Worm (Caenorhabditis elegans) whole organism, young adult: Measurements from ENCODE around the gene mdt-27.
A peak's percentile ranks its signal among the peaks of the same experiment; 100 is the strongest.

Source experiments
- B0019.2 ChIP-seq: fragments of 200-800 bp; sonication (Bioruptor generic); conservative IDR thresholded peaks from 2 replicates; pipeline ENCODE4 v1.3.6; 2022; ENCODE audit warnings: missing genetic modification reagents, missing genetic modification characterization, missing compliant biosample characterization
- B0336.3 ChIP-seq: fragments of 200-800 bp; sonication (Bioruptor generic); IDR thresholded peaks from 2 replicates; pipeline ENCODE4 v1.3.6; 2022; ENCODE audit warnings: missing genetic modification characterization, missing compliant biosample characterization
- F33H1.4 ChIP-seq: fragments of 200-800 bp; sonication (Bioruptor generic); IDR thresholded peaks from 2 replicates; pipeline ENCODE4 v1.3.6; 2022; ENCODE audit warnings: missing genetic modification reagents, missing genetic modification characterization, missing compliant biosample characterization
- F37B4.10 ChIP-seq: fragments of 200-800 bp; sonication (Bioruptor generic); IDR thresholded peaks from 2 replicates; pipeline ENCODE4 v1.3.6; 2022; ENCODE audit warnings: missing genetic modification characterization, missing compliant biosample characterization
- F39B2.1 ChIP-seq: fragments of 200-800 bp; sonication (Bioruptor generic); IDR thresholded peaks from 2 replicates; pipeline ENCODE4 v1.3.6; 2022; ENCODE audit warnings: missing genetic modification reagents, missing genetic modification characterization, missing compliant biosample characterization
- F57C9.4 ChIP-seq: sonication (generic microtip); optimal IDR thresholded peaks from 2 replicates; lab custom pipeline; 2017; ENCODE audit warnings: mild to moderate bottlenecking, missing genetic modification characterization, missing compliant biosample characterization
- K12H6.12 ChIP-seq: fragments of 200-800 bp; sonication (Bioruptor generic); optimal IDR thresholded peaks from 2 replicates; lab custom pipeline; 2018; ENCODE audit warnings: mild to moderate bottlenecking, missing genetic modification characterization, missing compliant biosample characterization
- T07F8.4 ChIP-seq: sonication (generic microtip); optimal IDR thresholded peaks from 2 replicates; lab custom pipeline; 2016; ENCODE audit warnings: mild to moderate bottlenecking, missing genetic modification characterization, moderate library complexity, missing compliant biosample characterization
- T26A5.8 ChIP-seq: sonication (generic microtip); optimal IDR thresholded peaks from 2 replicates; lab custom pipeline; 2016; ENCODE audit warnings: missing genetic modification characterization, missing compliant biosample characterization
- Y79H2A.3 ChIP-seq: fragments of 200-800 bp; sonication (Bioruptor generic); conservative IDR thresholded peaks from 2 replicates; pipeline ENCODE4 v1.3.6; 2022; ENCODE audit warnings: missing genetic modification reagents, missing genetic modification characterization, missing compliant biosample characterization
- akir-1 ChIP-seq: fragments of 200-800 bp; sonication (Bioruptor generic); optimal IDR thresholded peaks from 2 replicates; lab custom pipeline; 2018; ENCODE audit warnings: mild to moderate bottlenecking, missing genetic modification characterization, moderate library complexity, missing compliant biosample characterization
- ama-1 ChIP-seq, 3 experiments: fragments of 150-350 bp in 1 of 3; sonication (generic microtip) in 2 of 3; optimal IDR thresholded peaks; 2 replicates each; lab custom pipeline; 2014 to 2018; ENCODE audit warnings: missing biosample characterization in 2 of 3, missing genetic modification characterization in 2 of 3, missing genetic modification reagents in 2 of 3
- aptf-3 ChIP-seq: fragments of 200-800 bp; sonication (Bioruptor generic); IDR thresholded peaks from 2 replicates; pipeline ENCODE4 v1.3.6; 2022; ENCODE audit warnings: missing genetic modification characterization, missing compliant biosample characterization
- attf-3 ChIP-seq: fragments of 200-800 bp; sonication (Bioruptor generic); conservative IDR thresholded peaks from 2 replicates; pipeline ENCODE4 v1.3.6; 2022; ENCODE audit warnings: missing genetic modification reagents, missing genetic modification characterization, missing compliant biosample characterization
- bed-1 ChIP-seq: fragments of 200-800 bp; sonication (Bioruptor generic); IDR thresholded peaks from 2 replicates; pipeline ENCODE4 v1.3.6; 2022; ENCODE audit warnings: missing genetic modification reagents, missing genetic modification characterization, missing compliant biosample characterization
- bed-2 ChIP-seq: fragments of 200-800 bp; sonication (Bioruptor generic); IDR thresholded peaks from 2 replicates; pipeline ENCODE4 v1.3.6; 2022; ENCODE audit warnings: missing genetic modification reagents, missing genetic modification characterization, missing compliant biosample characterization
- cebp-2 ChIP-seq: fragments of 200-800 bp; sonication (Bioruptor generic); IDR thresholded peaks from 2 replicates; pipeline ENCODE4 v1.3.6; 2022; ENCODE audit warnings: missing genetic modification characterization, missing compliant biosample characterization
- ceh-40 ChIP-seq: fragments of 200-800 bp; sonication (Bioruptor generic); IDR thresholded peaks from 2 replicates; pipeline ENCODE4 v1.3.6; 2022; ENCODE audit warnings: missing genetic modification characterization, missing compliant biosample characterization
- chd-7 ChIP-seq: sonication (generic microtip); optimal IDR thresholded peaks from 2 replicates; lab custom pipeline; 2016; ENCODE audit warnings: mild to moderate bottlenecking, missing genetic modification characterization, moderate library complexity, missing compliant biosample characterization
- dox-1 ChIP-seq: fragments of 200-800 bp; sonication (Bioruptor generic); IDR thresholded peaks from 2 replicates; pipeline ENCODE4 v1.3.6; 2022; ENCODE audit warnings: missing genetic modification reagents, missing genetic modification characterization, missing compliant biosample characterization
- dpl-1 ChIP-seq: fragments of 150-350 bp; optimal IDR thresholded peaks from 2 replicates; lab custom pipeline; 2014; ENCODE audit warnings: missing biosample characterization, missing genetic modification reagents, missing genetic modification characterization
- efl-1 ChIP-seq: fragments of 150-350 bp; optimal IDR thresholded peaks from 2 replicates; lab custom pipeline; 2014; ENCODE audit warnings: missing biosample characterization, missing genetic modification reagents, missing genetic modification characterization
- ekl-4 ChIP-seq: fragments of 200-800 bp; sonication (Bioruptor generic); IDR thresholded peaks from 2 replicates; pipeline ENCODE4 v1.3.6; 2022; ENCODE audit warnings: missing genetic modification reagents, missing genetic modification characterization, missing compliant biosample characterization
- gei-17 ChIP-seq: fragments of 200-800 bp; sonication (Bioruptor generic); optimal IDR thresholded peaks from 2 replicates; lab custom pipeline; 2018; ENCODE audit warnings: mild to moderate bottlenecking, missing genetic modification characterization, missing compliant biosample characterization
- hrde-1 ChIP-seq: sonication (generic microtip); optimal IDR thresholded peaks from 2 replicates; lab custom pipeline; 2016; ENCODE audit warnings: missing genetic modification characterization, mild to moderate bottlenecking, missing compliant biosample characterization, moderate library complexity, missing genotype, missing genetic modification reagents, borderline replicate concordance
- madf-3 ChIP-seq: fragments of 200-800 bp; sonication (Bioruptor generic); IDR thresholded peaks from 2 replicates; pipeline ENCODE4 v1.3.6; 2022; ENCODE audit warnings: missing genetic modification reagents, missing genetic modification characterization, missing compliant biosample characterization
- mcd-1 ChIP-seq: fragments of 200-800 bp; sonication (Bioruptor generic); IDR thresholded peaks from 2 replicates; pipeline ENCODE4 v1.3.6; 2022; ENCODE audit warnings: missing genetic modification reagents, missing genetic modification characterization, missing compliant biosample characterization
- nfya-1 ChIP-seq: sonication (generic microtip); optimal IDR thresholded peaks from 2 replicates; lab custom pipeline; 2017; ENCODE audit warnings: antibody characterized with exemption, missing compliant biosample characterization, missing genetic modification characterization, borderline replicate concordance; ENCODE audit not compliant: insufficient read depth
- nhr-80 ChIP-seq: sonication (generic microtip); optimal IDR thresholded peaks from 2 replicates; lab custom pipeline; 2016; ENCODE audit warnings: missing genetic modification characterization, missing compliant biosample characterization
- pha-4 ChIP-seq: fragments of 150-350 bp; sonication (generic microtip); optimal IDR thresholded peaks from 2 replicates; lab custom pipeline; 2014; ENCODE audit warnings: missing biosample characterization, missing genetic modification reagents, missing genetic modification characterization
- rcor-1 ChIP-seq: fragments of 200-800 bp; sonication (Bioruptor generic); IDR thresholded peaks from 2 replicates; pipeline ENCODE4 v1.3.6; 2022; ENCODE audit warnings: missing genetic modification reagents, missing genetic modification characterization, missing compliant biosample characterization
- snpc-4 ChIP-seq, 5 experiments: fragments of 150-350 bp in 1 of 5; sonication (generic microtip) in 4 of 5; optimal IDR thresholded peaks; 2 replicates each; lab custom pipeline; 2014 to 2018; ENCODE audit warnings: missing genetic modification characterization in 5 of 5, missing biosample characterization in 3 of 5, antibody characterized with exemption in 2 of 5, mild to moderate bottlenecking in 2 of 5, missing compliant biosample characterization in 2 of 5, missing genotype in 2 of 5, moderate library complexity in 2 of 5, missing genetic modification reagents in 1 of 5
- unc-130 ChIP-seq: sonication (generic microtip); optimal IDR thresholded peaks from 2 replicates; lab custom pipeline; 2016; ENCODE audit warnings: missing genetic modification reagents, missing genetic modification characterization, missing compliant biosample characterization
- unc-62 ChIP-seq: fragments of 150-350 bp; optimal IDR thresholded peaks from 2 replicates; lab custom pipeline; 2014; ENCODE audit warnings: missing biosample characterization, missing genetic modification reagents, missing genetic modification characterization
- zim-3 ChIP-seq: sonication (generic microtip); optimal IDR thresholded peaks from 2 replicates; lab custom pipeline; 2017; ENCODE audit warnings: mild to moderate bottlenecking, missing genetic modification characterization, moderate library complexity, missing compliant biosample characterization
- ztf-26 ChIP-seq: sonication (generic microtip); optimal IDR thresholded peaks from 2 replicates; lab custom pipeline; 2017; ENCODE audit warnings: missing genetic modification characterization, missing compliant biosample characterization

mdt-27 gene

DNA sequence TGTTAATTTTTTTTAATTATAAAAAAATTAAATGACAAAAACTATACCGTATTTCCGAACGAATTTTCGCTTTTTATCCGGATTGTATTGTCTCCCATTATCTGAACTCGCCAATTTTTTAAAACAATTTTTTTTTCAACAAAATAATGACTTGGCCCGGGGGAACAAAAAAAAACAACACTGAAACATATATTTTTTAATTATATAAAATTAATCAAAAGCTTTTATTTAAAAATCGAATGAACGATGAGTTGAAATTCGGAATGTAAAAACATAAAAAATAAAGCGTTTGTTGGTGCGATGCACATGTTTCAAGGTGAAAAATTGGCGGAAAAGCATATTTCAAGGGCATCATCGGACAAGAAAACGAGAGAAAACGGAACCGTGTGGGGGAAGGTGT, at the start of gene mdt-27:
Gene mdt-27 (minus strand): TSS at position 101 of the 400 bp plus-strand sequence.
- TF ChIP-seq unc-62 (GFP tag; lab: Kevin White, UChicago) (no peak), F57C9.4 (tag; lab: Kevin White, UChicago) (no peak), F33H1.4 (no peak), dpl-1 (no peak), rcor-1 (no peak), T26A5.8 (tag; lab: Kevin White, UChicago) (no peak), unc-130 (no peak), ama-1 (optimal IDR thresholded peaks at IDR 0.05; lab: Kevin White, UChicago) (no peak), ama-1 (GFP tag; optimal IDR thresholded peaks at IDR 0.05; lab: Kevin White, UChicago) (no peak), bed-2 (GFP tag; lab: Robert Waterston, UW) (no peak), bed-1 (GFP tag; lab: Robert Waterston, UW) (no peak), dox-1 (GFP tag; lab: Robert Waterston, UW) (no peak), akir-1 (no peak), mcd-1 (GFP tag; lab: Robert Waterston, UW) (no peak), efl-1 (GFP tag; lab: Kevin White, UChicago) (no peak), madf-3 (GFP tag; lab: Robert Waterston, UW) (no peak)

DNA sequence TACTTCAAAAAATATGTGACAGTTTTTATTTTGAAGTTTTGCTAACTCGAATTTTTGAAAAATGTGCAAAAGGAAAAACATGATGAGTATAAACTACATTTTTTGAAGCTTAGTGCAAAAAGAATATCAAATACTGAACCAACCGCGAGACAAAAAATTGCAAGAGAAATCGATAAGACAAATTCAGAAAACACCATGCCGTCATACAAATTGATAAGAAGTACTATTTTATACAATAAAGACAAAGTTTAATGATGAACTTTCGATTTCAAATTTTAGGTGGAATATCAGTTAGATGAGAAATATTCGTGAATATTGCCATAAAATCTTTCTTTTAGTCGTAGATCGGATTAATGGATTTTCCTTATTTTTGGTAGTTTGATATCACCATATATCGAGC, 49.3 kb upstream of the mdt-27 start:
- TF ChIP-seq attf-3 (GFP tag; lab: Robert Waterston, UW), result no peak
- TF ChIP-seq nhr-80, result peak; percentile 10
- no peak for TF ChIP-seq F37B4.10 (GFP tag; lab: Robert Waterston, UW)
- TF ChIP-seq ceh-40 (GFP tag; lab: Robert Waterston, UW), result no peak

DNA sequence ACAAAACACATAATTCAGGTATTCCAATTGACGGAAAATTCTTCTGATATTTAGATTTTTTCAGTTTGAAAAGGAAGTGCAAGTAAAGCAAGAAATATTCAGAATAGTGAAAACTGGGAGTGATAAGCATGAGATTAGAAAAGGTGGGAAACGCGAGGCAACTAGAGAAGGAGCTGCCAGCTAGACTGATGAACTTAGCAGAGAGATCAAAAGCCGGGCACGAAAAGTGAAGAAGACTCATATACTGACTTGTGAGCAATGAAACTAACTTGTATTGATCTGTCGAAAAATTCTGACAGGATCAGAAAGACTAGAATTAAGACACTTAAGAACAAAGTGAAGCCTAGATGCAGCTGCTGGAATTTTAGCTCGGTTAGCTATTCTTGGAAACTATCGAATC, 48.0 kb upstream of the mdt-27 start, which contains the start of gene nhr-36:
Gene nhr-36 (minus strand): TSS at position 101 of the 400 bp plus-strand sequence.
- no peak for TF ChIP-seq hrde-1
- TF ChIP-seq nfya-1 (tag; lab: Kevin White, UChicago), result no peak
- no peak for TF ChIP-seq K12H6.12 (tag; lab: Kevin White, UChicago)
- no peak for TF ChIP-seq F39B2.1 (GFP tag; lab: Robert Waterston, UW)
- no peak for TF ChIP-seq B0019.2 (GFP tag; lab: Robert Waterston, UW)
- TF ChIP-seq ztf-26 (tag; lab: Kevin White, UChicago), result no peak
- TF ChIP-seq ekl-4 (GFP tag; lab: Robert Waterston, UW), result no peak
- TF ChIP-seq Y79H2A.3 (GFP tag; lab: Robert Waterston, UW), result no peak
- TF ChIP-seq snpc-4 (GFP tag; optimal IDR thresholded peaks at IDR 0.05; lab: Kevin White, UChicago), result no peak
- TF ChIP-seq snpc-4 (tag; optimal IDR thresholded peaks at IDR 0.05; lab: Kevin White, UChicago), result no peak
- no peak for TF ChIP-seq aptf-3 (GFP tag; lab: Robert Waterston, UW)
- TF ChIP-seq akir-1, result no peak
- TF ChIP-seq zim-3 (tag; lab: Kevin White, UChicago), result no peak
- no peak for TF ChIP-seq T07F8.4 (tag; lab: Kevin White, UChicago)
- no peak for TF ChIP-seq bed-1 (GFP tag; lab: Robert Waterston, UW)

DNA sequence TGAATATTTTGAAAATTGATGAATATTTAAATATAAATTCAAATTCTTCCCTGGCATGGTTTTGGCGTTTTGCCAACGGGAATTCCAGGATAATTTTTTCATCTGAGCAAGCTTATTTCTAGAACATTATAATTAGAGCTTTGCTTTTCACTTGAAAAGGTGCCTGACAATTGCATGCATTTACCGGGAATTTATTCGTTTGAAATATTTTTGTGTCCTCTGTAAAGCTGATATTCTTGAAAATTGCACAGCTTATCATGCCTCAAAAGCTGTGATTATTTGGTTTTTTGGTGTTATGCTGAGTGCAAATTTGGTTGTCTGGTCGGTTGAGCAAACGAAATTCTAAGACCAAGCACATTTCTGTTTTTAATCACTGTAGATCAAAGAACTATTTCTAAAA, 47.0 kb upstream of the mdt-27 start:
- no peak for TF ChIP-seq K12H6.12 (tag; lab: Kevin White, UChicago)
- no peak for TF ChIP-seq chd-7 (tag; lab: Kevin White, UChicago)
- no peak for TF ChIP-seq dox-1 (GFP tag; lab: Robert Waterston, UW)
- TF ChIP-seq B0336.3 (GFP tag; lab: Robert Waterston, UW), result no peak
- TF ChIP-seq gei-17 (GFP tag; lab: Kevin White, UChicago), result no peak
- no peak for TF ChIP-seq pha-4 (tag; lab: Kevin White, UChicago)
- TF ChIP-seq ekl-4 (GFP tag; lab: Robert Waterston, UW), result no peak
- TF ChIP-seq cebp-2, result no peak
- TF ChIP-seq aptf-3 (GFP tag; lab: Robert Waterston, UW), result no peak
